Fruit fly (Drosophila melanogaster) whole organism, embryonic: ENCODE data around the gene CG13047.

ENCODE experiments used
- Aef1 ChIP-seq: fragments of 200-800 bp; sonication (Bioruptor generic); IDR thresholded peaks from 3 replicates; pipeline ENCODE4 v1.3.6; 2022; ENCODE audit warnings: missing biosample characterization, missing genetic modification characterization
- Atf6 ChIP-seq: fragments of 200-800 bp; sonication (Bioruptor generic); IDR thresholded peaks from 2 replicates; pipeline ENCODE4 v1.3.6; 2022; ENCODE audit warnings: missing biosample characterization, missing genetic modification characterization
- Blimp-1 ChIP-seq: fragments of 200-800 bp; sonication (Bioruptor generic); optimal IDR thresholded peaks from 3 replicates; lab custom pipeline; 2018; ENCODE audit warnings: missing biosample characterization, missing genetic modification characterization, mild to moderate bottlenecking, moderate library complexity, missing genetic modification reagents
- CG10147 ChIP-seq: fragments of 200-800 bp; sonication (Bioruptor generic); optimal IDR thresholded peaks from 2 replicates; lab custom pipeline; 2019; ENCODE audit warnings: missing biosample characterization, mild to moderate bottlenecking, missing genetic modification characterization, moderate library complexity
- CG10209 ChIP-seq: fragments of 200-800 bp; sonication (Bioruptor generic); optimal IDR thresholded peaks from 3 replicates; lab custom pipeline; 2017; ENCODE audit warnings: missing biosample characterization, mild to moderate bottlenecking, missing genetic modification characterization, missing genetic modification reagents
- CG11093 ChIP-seq: fragments of 200-800 bp; sonication (Bioruptor generic); IDR thresholded peaks from 3 replicates; pipeline ENCODE4 v1.3.6; 2022; ENCODE audit warnings: missing biosample characterization, missing genetic modification characterization
- CG13424 ChIP-seq: fragments of 200-800 bp; sonication (Bioruptor generic); optimal IDR thresholded peaks from 2 replicates; lab custom pipeline; 2019; ENCODE audit warnings: missing biosample characterization, mild to moderate bottlenecking, missing genetic modification characterization, moderate library complexity
- CG14441 ChIP-seq: fragments of 200-800 bp; sonication (Bioruptor generic); IDR thresholded peaks from 2 replicates; pipeline ENCODE4 v1.3.6; 2022; ENCODE audit warnings: missing biosample characterization, missing genetic modification characterization
- CG15073 ChIP-seq: fragments of 200-800 bp; sonication (Bioruptor generic); optimal IDR thresholded peaks from 2 replicates; lab custom pipeline; 2016; ENCODE audit warnings: missing biosample characterization, missing genetic modification characterization
- CG15269 ChIP-seq: fragments of 200-800 bp; sonication (Bioruptor generic); optimal IDR thresholded peaks from 2 replicates; lab custom pipeline; 2018; ENCODE audit warnings: missing biosample characterization, mild to moderate bottlenecking, missing genetic modification characterization, moderate library complexity
- CG17361 ChIP-seq: fragments of 200-800 bp; sonication (Bioruptor generic); IDR thresholded peaks from 3 replicates; pipeline ENCODE4 v1.3.6; 2022; ENCODE audit warnings: missing biosample characterization, missing genetic modification characterization
- CG2678 ChIP-seq: fragments of 200-800 bp; sonication (Bioruptor generic); optimal IDR thresholded peaks from 3 replicates; lab custom pipeline; 2019; ENCODE audit warnings: missing biosample characterization, mild to moderate bottlenecking, missing genetic modification characterization, moderate library complexity
- CG4282 ChIP-seq: fragments of 200-800 bp; sonication (Bioruptor generic); optimal IDR thresholded peaks from 2 replicates; lab custom pipeline; 2016; ENCODE audit warnings: missing biosample characterization, missing genetic modification characterization
- CG4404 ChIP-seq: fragments of 200-800 bp; sonication (Bioruptor generic); IDR thresholded peaks from 2 replicates; pipeline ENCODE4 v1.3.6; 2022; ENCODE audit warnings: missing biosample characterization, missing genetic modification characterization
- CG4820 ChIP-seq: fragments of 200-800 bp; sonication (Bioruptor generic); optimal IDR thresholded peaks from 3 replicates; lab custom pipeline; 2016; ENCODE audit warnings: missing biosample characterization, missing genetic modification characterization
- CG6813 ChIP-seq: fragments of 200-800 bp; sonication (Bioruptor generic); optimal IDR thresholded peaks from 2 replicates; lab custom pipeline; 2017; ENCODE audit warnings: missing biosample characterization, missing genetic modification characterization, mild to moderate bottlenecking, moderate library complexity, missing genetic modification reagents
- CHES-1-like ChIP-seq: fragments of 200-800 bp; sonication (Bioruptor generic); optimal IDR thresholded peaks from 2 replicates; lab custom pipeline; 2016; ENCODE audit warnings: missing biosample characterization, missing genetic modification characterization
- CoRest ChIP-seq: fragments of 200-800 bp; sonication (Bioruptor generic); optimal IDR thresholded peaks from 3 replicates; lab custom pipeline; 2018; ENCODE audit warnings: missing biosample characterization, mild to moderate bottlenecking, missing genetic modification characterization, moderate library complexity
- Deaf1 ChIP-seq: fragments of 200-800 bp; optimal IDR thresholded peaks from 3 replicates; lab custom pipeline; 2019; ENCODE audit warnings: missing biosample characterization, mild to moderate bottlenecking, missing genetic modification characterization, moderate library complexity
- Dref ChIP-seq: fragments of 200-800 bp; sonication (Bioruptor generic); IDR thresholded peaks from 2 replicates; pipeline ENCODE4 v1.3.6; 2022; ENCODE audit warnings: missing biosample characterization, missing genetic modification characterization
- Gug ChIP-seq: fragments of 200-800 bp; sonication (Bioruptor generic); IDR thresholded peaks from 4 replicates; pipeline ENCODE4 v1.3.6; 2022; ENCODE audit warnings: missing biosample characterization, missing genetic modification characterization
- Kr ChIP-seq: fragments of 200-800 bp; sonication (Bioruptor generic); optimal IDR thresholded peaks from 2 replicates; lab custom pipeline; 2017; ENCODE audit warnings: missing biosample characterization, mild to moderate bottlenecking, missing genetic modification characterization
- NFAT ChIP-seq: fragments of 200-800 bp; sonication (Bioruptor generic); IDR thresholded peaks from 2 replicates; pipeline ENCODE4 v1.3.6; 2022; ENCODE audit warnings: missing biosample characterization, missing genetic modification characterization
- Rfx ChIP-seq: fragments of 200-800 bp; sonication (Bioruptor generic); IDR thresholded peaks from 2 replicates; pipeline ENCODE4 v1.3.6; 2022; ENCODE audit warnings: missing biosample characterization, missing genetic modification characterization
- Sox100B ChIP-seq: fragments of 200-800 bp; sonication (Bioruptor generic); optimal IDR thresholded peaks from 3 replicates; lab custom pipeline; 2018; ENCODE audit warnings: missing biosample characterization, mild to moderate bottlenecking, missing genetic modification characterization
- Ssrp ChIP-seq: fragments of 200-800 bp; sonication (Bioruptor generic); optimal IDR thresholded peaks from 2 replicates; lab custom pipeline; 2018; ENCODE audit warnings: missing biosample characterization, mild to moderate bottlenecking, missing genetic modification characterization, moderate library complexity
- az2 ChIP-seq: fragments of 200-800 bp; sonication (Bioruptor generic); optimal IDR thresholded peaks from 3 replicates; lab custom pipeline; 2016; ENCODE audit warnings: missing biosample characterization, missing genetic modification characterization
- dmrt99B ChIP-seq: fragments of 200-800 bp; sonication (Bioruptor generic); optimal IDR thresholded peaks from 2 replicates; lab custom pipeline; 2018; ENCODE audit warnings: missing biosample characterization, mild to moderate bottlenecking, missing genetic modification characterization, moderate library complexity
- dysf ChIP-seq: fragments of 200-800 bp; sonication (Bioruptor generic); IDR thresholded peaks from 3 replicates; pipeline ENCODE4 v1.3.6; 2022; ENCODE audit warnings: missing biosample characterization, missing genetic modification characterization
- en ChIP-seq: fragments of 200-800 bp; sonication (Bioruptor generic); optimal IDR thresholded peaks from 2 replicates; lab custom pipeline; 2016; ENCODE audit warnings: missing biosample characterization, missing genetic modification characterization
- fru ChIP-seq: fragments of >200 bp; optimal IDR thresholded peaks from 2 replicates; lab custom pipeline; 2017
- fu2 ChIP-seq: fragments of 200-800 bp; sonication (Bioruptor generic); optimal IDR thresholded peaks from 2 replicates; lab custom pipeline; 2016; ENCODE audit warnings: missing biosample characterization, missing genetic modification characterization
- grau ChIP-seq: fragments of 200-800 bp; optimal IDR thresholded peaks from 3 replicates; lab custom pipeline; 2019; ENCODE audit warnings: missing biosample characterization, mild to moderate bottlenecking, missing genetic modification characterization, moderate library complexity
- gsb-n ChIP-seq: fragments of 200-800 bp; sonication (Bioruptor generic); optimal IDR thresholded peaks from 3 replicates; lab custom pipeline; 2018; ENCODE audit warnings: missing biosample characterization, mild to moderate bottlenecking, missing genetic modification characterization
- her ChIP-seq: fragments of 200-800 bp; sonication (Bioruptor generic); optimal IDR thresholded peaks from 2 replicates; lab custom pipeline; 2016; ENCODE audit warnings: missing biosample characterization, missing genetic modification characterization
- hkb ChIP-seq, 2 experiments: fragments of 200-800 bp in 1 of 2; fragments of >200 bp in 1 of 2; sonication (Bioruptor generic) in 1 of 2; IDR thresholded peaks in 1 of 2; optimal IDR thresholded peaks in 1 of 2; 2 replicates each; pipeline versions ENCODE4 v1.3.6 to Lab custom; 2017 to 2022; ENCODE audit warnings: missing biosample characterization in 1 of 2, missing genetic modification characterization in 1 of 2
- hth ChIP-seq: fragments of >200 bp; optimal IDR thresholded peaks from 2 replicates; lab custom pipeline; 2017; ENCODE audit warnings: inconsistent platforms
- insv ChIP-seq, 2 experiments: fragments of 200-800 bp; sonication (Bioruptor generic); optimal IDR thresholded peaks; 3 replicates each; lab custom pipeline; 2016 to 2018; ENCODE audit warnings: missing biosample characterization in 2 of 2, missing genetic modification characterization in 2 of 2
- lilli ChIP-seq: fragments of 200-800 bp; sonication (Bioruptor generic); optimal IDR thresholded peaks from 3 replicates; lab custom pipeline; 2016; ENCODE audit warnings: missing biosample characterization, missing genetic modification characterization
- luna ChIP-seq: fragments of 200-800 bp; sonication (Bioruptor generic); optimal IDR thresholded peaks from 2 replicates; lab custom pipeline; 2016; ENCODE audit warnings: missing biosample characterization, missing genetic modification characterization
- nerfin-2 ChIP-seq: fragments of 200-800 bp; sonication (Bioruptor generic); IDR thresholded peaks from 2 replicates; pipeline ENCODE4 v1.3.6; 2022; ENCODE audit warnings: missing biosample characterization, missing genetic modification characterization; ENCODE audit not compliant: partially characterized antibody
- pita ChIP-seq: fragments of 200-800 bp; sonication (Bioruptor generic); optimal IDR thresholded peaks from 2 replicates; lab custom pipeline; 2017; ENCODE audit warnings: missing biosample characterization, mild to moderate bottlenecking, missing genetic modification characterization
- sens ChIP-seq: fragments of 200-800 bp; sonication (Bioruptor generic); peaks from one replicate; lab custom pipeline; 2016; ENCODE audit warnings: missing biosample characterization, missing genetic modification characterization
- sima ChIP-seq: fragments of 200-800 bp; sonication (Bioruptor generic); optimal IDR thresholded peaks from 2 replicates; lab custom pipeline; 2016; ENCODE audit warnings: missing biosample characterization, missing genetic modification characterization
- tap ChIP-seq: fragments of 200-800 bp; optimal IDR thresholded peaks from 3 replicates; lab custom pipeline; 2019; ENCODE audit warnings: missing biosample characterization, mild to moderate bottlenecking, missing genetic modification characterization, moderate library complexity
- unpg ChIP-seq: fragments of 200-800 bp; sonication (Bioruptor generic); optimal IDR thresholded peaks from 3 replicates; lab custom pipeline; 2018; ENCODE audit warnings: missing biosample characterization, mild to moderate bottlenecking, missing genetic modification characterization, moderate library complexity
- vvl ChIP-seq: fragments of 200-800 bp; sonication (Bioruptor generic); IDR thresholded peaks from 2 replicates; pipeline ENCODE4 v1.3.6; 2022; ENCODE audit warnings: missing biosample characterization, missing genetic modification characterization

The CG13047 gene

DNA sequence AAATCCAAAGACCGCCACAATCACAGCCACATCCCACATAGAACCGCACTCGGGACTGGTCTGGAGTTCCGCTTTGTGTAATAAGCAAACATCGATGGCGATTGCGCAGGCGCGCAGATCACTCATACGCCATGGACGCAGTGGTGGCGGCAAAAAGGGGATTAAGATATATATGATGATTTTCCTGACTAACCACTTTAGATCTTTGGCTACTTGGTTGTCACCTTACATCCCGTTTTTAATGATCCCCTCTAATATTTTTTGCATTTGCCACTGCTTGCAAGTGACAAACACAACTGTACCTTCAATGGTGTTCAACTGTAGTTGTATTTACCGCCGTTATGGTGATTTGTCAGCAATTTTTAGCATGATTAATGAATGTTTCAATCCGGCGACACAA is 24.8 kb upstream of the CG13047 start (continued):
- TF ChIP-seq CG4282 (no peak), NFAT (GFP tag; lab: Robert Waterston, UW) (no peak), Rfx (peak; percentile 71), CG17361 (no peak), Ssrp (no peak), CG15269 (tag; lab: Kevin White, UChicago) (peak; percentile 10), sens (GFP tag; lab: Kevin White, UChicago) (no peak), en (GFP tag; lab: Kevin White, UChicago) (no peak), CG4404 (GFP tag; lab: Robert Waterston, UW) (no peak), insv (GFP tag; optimal IDR thresholded peaks at IDR 0.05; lab: Kevin White, UChicago) (no peak), lilli (GFP tag; lab: Kevin White, UChicago) (peak; percentile 43), her (GFP tag; lab: Kevin White, UChicago) (peak; percentile 40), CG6813 (GFP tag; lab: Kevin White, UChicago) (no peak), sima (GFP tag; lab: Kevin White, UChicago) (no peak), CG10147 (GFP tag; lab: Kevin White, UChicago) (no peak), az2 (no peak), grau (tag; lab: Kevin White, UChicago) (no peak), fru (lab: Kevin White, UChicago) (no peak), pita (GFP tag; lab: Kevin White, UChicago) (no peak), nerfin-2 (GFP tag; lab: Robert Waterston, UW) (no peak), CG4820 (GFP tag; lab: Kevin White, UChicago) (no peak)

DNA sequence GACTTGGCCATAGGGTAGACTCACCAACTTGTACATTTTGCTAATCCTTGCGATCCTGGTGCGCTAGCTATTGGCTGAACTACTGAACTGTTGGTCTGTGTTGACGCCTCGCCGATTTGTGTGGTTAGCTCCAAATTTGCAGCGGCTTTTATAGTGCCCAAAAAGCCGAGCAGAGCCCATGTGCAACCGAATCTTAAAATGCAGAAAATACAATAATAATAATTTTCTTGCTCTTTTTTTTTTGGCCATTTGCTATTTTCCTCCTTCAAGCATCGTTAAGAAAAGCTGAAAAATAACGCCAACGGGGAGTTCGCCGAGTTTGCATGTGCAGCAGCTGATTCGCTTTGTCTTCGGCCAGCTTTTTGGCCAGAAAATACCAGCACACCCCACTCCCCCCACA is 23.2 kb upstream of the CG13047 start, which contains the start of gene CG13042:
Gene CG13042, minus strand, starts transcription at position 101 of the 400 bp plus-strand sequence.
- TF ChIP-seq CG15073 (GFP tag; lab: Kevin White, UChicago) = no peak
- TF ChIP-seq Gug (GFP tag; lab: Robert Waterston, UW) = 0 out of 4 replicates have a peak, but pooled peaks have one; percentile 2

DNA sequence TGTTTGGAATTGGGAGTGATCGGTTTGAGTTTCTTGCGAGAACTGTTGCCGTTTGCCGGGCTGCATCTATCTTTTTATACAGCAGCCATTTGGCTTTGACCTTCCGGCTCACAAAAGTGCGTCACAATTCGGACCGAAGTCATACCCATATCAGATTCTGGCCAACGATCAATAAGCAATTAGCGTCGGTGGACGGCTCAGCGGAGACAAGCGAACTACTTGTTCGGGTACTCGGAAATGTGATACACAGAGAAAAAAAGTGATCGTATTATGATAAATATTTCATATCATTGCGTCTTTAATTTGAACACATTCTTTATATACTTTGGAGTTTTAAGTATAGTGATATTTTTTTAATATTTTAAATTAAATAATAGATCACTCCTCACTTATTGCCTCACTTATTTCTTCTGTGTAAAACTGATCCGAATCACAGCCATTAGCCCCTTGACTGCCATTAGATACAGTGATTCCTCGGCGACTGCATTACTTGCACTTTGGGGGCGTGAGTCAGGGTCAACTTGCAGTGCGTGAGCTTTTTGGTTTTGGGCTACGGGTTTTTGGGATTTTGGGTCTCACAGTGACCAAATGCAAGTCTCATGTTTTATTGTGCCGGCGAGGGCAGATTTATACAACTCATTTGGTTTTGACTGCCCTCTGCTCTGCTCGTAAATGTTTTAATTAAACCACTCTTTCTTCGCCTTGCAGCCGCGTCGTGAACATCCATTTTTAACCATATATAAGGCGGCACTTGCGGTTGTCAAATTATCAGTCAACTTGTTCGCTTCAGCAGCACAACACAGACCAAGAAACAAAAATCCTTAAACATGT is 20.8 kb upstream of the CG13047 start, which contains the start of the genes CG13043 and CG13063:
Gene CG13043, minus strand, starts transcription at position 51 of the 831 bp plus-strand sequence.
Gene CG13063, plus strand, starts transcription at position 781 of the 831 bp plus-strand sequence.
- TF ChIP-seq luna (GFP tag; lab: Kevin White, UChicago) = no peak
- no peak for TF ChIP-seq Kr (GFP tag; lab: Kevin White, UChicago)
- no peak for TF ChIP-seq vvl
- peak; percentile 34 for TF ChIP-seq CG13424 (tag; lab: Kevin White, UChicago)
- no peak for TF ChIP-seq Aef1 (GFP tag; lab: Robert Waterston, UW)
- TF ChIP-seq Deaf1 (tag; lab: Kevin White, UChicago) = peak; percentile 18
- TF ChIP-seq CG2678 (tag; lab: Kevin White, UChicago) = peak; percentile 42
- no peak for TF ChIP-seq Dref (GFP tag; lab: Robert Waterston, UW)
- peak; percentile 42 for TF ChIP-seq unpg (GFP tag; lab: Kevin White, UChicago)
- peak; percentile 15; the same call in 1 of the 2 replicates for TF ChIP-seq Atf6 (GFP tag; lab: Robert Waterston, UW)
- TF ChIP-seq hth = no peak
- 0 out of 3 replicates have a peak, but pooled peaks have one; percentile 31 for TF ChIP-seq dysf (GFP tag; lab: Robert Waterston, UW)
- no peak for TF ChIP-seq CG11093 (GFP tag; lab: Robert Waterston, UW)
- TF ChIP-seq CHES-1-like (GFP tag; lab: Kevin White, UChicago) = no peak
- TF ChIP-seq Sox100B (GFP tag; lab: Kevin White, UChicago) = peak; percentile 32
- TF ChIP-seq Blimp-1 (GFP tag; lab: Kevin White, UChicago) = peak; percentile 27
- peak; percentile 2 for TF ChIP-seq dmrt99B (tag; lab: Kevin White, UChicago)
- TF ChIP-seq gsb-n (tag; lab: Kevin White, UChicago) = peak; percentile 58
- peak; percentile 22 for TF ChIP-seq tap (tag; lab: Kevin White, UChicago)
- 0 out of 2 replicates have a peak, but pooled peaks have one; percentile 27 for TF ChIP-seq CG14441
- no peak for TF ChIP-seq fu2 (GFP tag; lab: Kevin White, UChicago)
- peak; percentile 7 for TF ChIP-seq CoRest (tag; lab: Kevin White, UChicago)
- TF ChIP-seq hkb (optimal IDR thresholded peaks at IDR 0.05; lab: Kevin White, UChicago) = no peak
- 0 out of 2 replicates have a peak, but pooled peaks have one; percentile 25 for TF ChIP-seq hkb (GFP tag; IDR thresholded peaks at IDR 0.05; lab: Robert Waterston, UW)
- no peak for TF ChIP-seq CG10209 (GFP tag; lab: Kevin White, UChicago)
- TF ChIP-seq CG15269 (tag; lab: Kevin White, UChicago) = peak; percentile 41
